Worm (Caenorhabditis elegans) whole organism, midembryonic: ENCODE data around the gene ins-37.
"Not testable (repeated sequence)": the region's sequence is repeated elsewhere in the genome, so short reads cannot be mapped to it uniquely, and the experiment has no call there.

ENCODE experiments used
- T22C8.4 ChIP-seq: fragments of 200-800 bp; sonication (Bioruptor generic); IDR thresholded peaks from 2 replicates; pipeline ENCODE4 v1.3.6; 2022; ENCODE audit warnings: missing genetic modification characterization, missing compliant biosample characterization
- flt-1 ChIP-seq: fragments of 200-800 bp; sonication (Bioruptor generic); IDR thresholded peaks from 2 replicates; pipeline ENCODE4 v1.3.6; 2022; ENCODE audit warnings: missing genetic modification characterization, missing compliant biosample characterization
- ref-1 ChIP-seq: fragments of 200-800 bp; sonication (Bioruptor generic); conservative IDR thresholded peaks from 2 replicates; pipeline ENCODE4 v1.3.6; 2022; ENCODE audit warnings: missing genetic modification reagents, missing genetic modification characterization, missing compliant biosample characterization
- ztf-23 ChIP-seq: fragments of 200-800 bp; sonication (Bioruptor generic); IDR thresholded peaks from 2 replicates; pipeline ENCODE4 v1.3.6; 2022; ENCODE audit warnings: missing genetic modification reagents, missing genetic modification characterization, missing compliant biosample characterization
- ztf-29 ChIP-seq: fragments of 200-800 bp; sonication (Bioruptor generic); IDR thresholded peaks from 2 replicates; pipeline ENCODE4 v1.3.6; 2022; ENCODE audit warnings: missing genetic modification reagents, missing genetic modification characterization, missing compliant biosample characterization

ce11 chrII:13829123-13829996 lies 6.5 kb downstream of the ins-37 start:
- not testable (repeated sequence) for TF ChIP-seq ztf-29, ref-1, ztf-23, T22C8.4 (GFP tag; lab: Robert Waterston, UW)
- TF ChIP-seq flt-1 (GFP tag; lab: Robert Waterston, UW) = peak; percentile 56; the same call in 1 of the 2 replicates
